Worm (Caenorhabditis elegans) whole organism, L3 larva: Measurements from ENCODE around the gene ZK353.9.

Source experiments
- nfya-1 ChIP-seq: sonication (generic microtip); optimal IDR thresholded peaks from 2 replicates; lab custom pipeline; 2017; ENCODE audit warnings: missing genetic modification characterization, mild to moderate bottlenecking, missing compliant biosample characterization, antibody characterized with exemption, moderate library complexity; ENCODE audit not compliant: insufficient read depth
- skn-1 ChIP-seq: fragments of 150-350 bp; optimal IDR thresholded peaks from 2 replicates; lab custom pipeline; 2014; ENCODE audit warnings: missing biosample characterization, missing genetic modification characterization
- unc-62 ChIP-seq: fragments of 150-350 bp; sonication (generic microtip); optimal IDR thresholded peaks from 4 replicates; lab custom pipeline; 2014; ENCODE audit warnings: missing biosample characterization, missing genetic modification reagents, missing genetic modification characterization
- ztf-4 ChIP-seq: fragments of 150-350 bp; optimal IDR thresholded peaks from 2 replicates; lab custom pipeline; 2014; ENCODE audit warnings: missing biosample characterization, missing genetic modification characterization

DNA sequence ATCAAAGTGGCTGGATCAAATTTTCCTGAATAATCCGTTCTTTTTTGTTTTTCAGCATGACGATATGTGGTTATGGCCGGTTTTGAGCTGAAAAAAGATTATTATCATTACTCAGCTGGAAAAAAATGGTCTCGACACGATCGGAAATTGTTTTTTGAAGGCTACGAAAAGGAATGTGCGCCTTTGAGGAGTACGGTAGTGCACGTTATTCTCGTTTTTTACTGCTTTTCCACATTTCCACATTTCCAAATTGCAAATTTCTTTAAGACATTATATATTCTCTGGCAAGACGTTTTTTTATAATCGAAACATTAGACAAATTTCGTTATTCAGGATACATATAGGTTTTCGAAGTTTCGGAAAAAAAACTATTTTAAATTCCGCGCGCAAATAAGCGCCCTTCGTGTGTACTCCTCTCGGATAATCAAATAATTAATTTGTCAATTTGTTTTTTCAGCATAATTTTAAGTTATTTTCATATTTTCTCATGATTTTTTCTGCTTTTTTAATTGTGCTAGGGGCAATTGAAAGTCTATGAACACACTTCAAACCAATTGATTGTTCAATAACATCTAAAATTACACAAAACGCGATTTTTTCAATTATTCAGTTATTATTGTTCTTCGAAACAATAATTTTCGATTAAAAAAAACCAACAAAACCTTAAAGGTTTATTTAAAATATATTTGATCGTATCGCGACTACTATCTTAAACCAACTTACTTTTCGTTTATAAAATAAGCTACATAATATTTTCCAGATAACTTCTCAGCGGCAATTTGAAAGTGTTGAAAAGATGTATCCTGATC lies 45.8 kb upstream of the ZK353.9 start, which contains the start of gene R05D3.3:
- TF ChIP-seq nfya-1 (tag; lab: Kevin White, UChicago) (no peak), skn-1 (no peak), ztf-4 (tag; lab: Kevin White, UChicago) (no peak), unc-62 (GFP tag; lab: Kevin White, UChicago) (no peak)
